Fruit fly (Drosophila melanogaster) whole organism, embryonic: Measurements from ENCODE around the gene ps.
A peak's percentile ranks its signal among the peaks of the same experiment; 100 is the strongest.

Experiments used
- B-H1 ChIP-seq: fragments of 200-800 bp; sonication (Bioruptor generic); IDR thresholded peaks from 3 replicates; pipeline ENCODE4 v1.3.6; 2022; ENCODE audit warnings: missing biosample characterization, missing genetic modification characterization
- CG10654 ChIP-seq: fragments of 200-800 bp; sonication (Bioruptor generic); optimal IDR thresholded peaks from 2 replicates; lab custom pipeline; 2016; ENCODE audit warnings: missing biosample characterization, missing genetic modification characterization
- CG11504 ChIP-seq: fragments of 200-800 bp; sonication (Bioruptor generic); optimal IDR thresholded peaks from 3 replicates; lab custom pipeline; 2019; ENCODE audit warnings: missing biosample characterization, mild to moderate bottlenecking, missing genetic modification characterization, moderate library complexity
- CG13624 ChIP-seq: fragments of 200-800 bp; sonication (Bioruptor generic); optimal IDR thresholded peaks from 2 replicates; lab custom pipeline; 2016; ENCODE audit warnings: missing biosample characterization, missing genetic modification characterization
- CG1602 ChIP-seq: fragments of 200-800 bp; sonication (Bioruptor generic); optimal IDR thresholded peaks from 3 replicates; lab custom pipeline; 2016; ENCODE audit warnings: missing biosample characterization, missing genetic modification characterization
- CG1603 ChIP-seq: fragments of 200-800 bp; sonication (Bioruptor generic); optimal IDR thresholded peaks from 2 replicates; lab custom pipeline; 2019; ENCODE audit warnings: missing biosample characterization, mild to moderate bottlenecking, missing genetic modification characterization, moderate library complexity
- CG17328 ChIP-seq: fragments of 200-800 bp; sonication (Bioruptor generic); IDR thresholded peaks from 2 replicates; pipeline ENCODE4 v1.3.6; 2022; ENCODE audit warnings: missing biosample characterization, missing genetic modification characterization
- CG18476 ChIP-seq: fragments of 200-800 bp; sonication (Bioruptor generic); optimal IDR thresholded peaks from 2 replicates; lab custom pipeline; 2016; ENCODE audit warnings: missing biosample characterization, mild to moderate bottlenecking, missing genetic modification characterization
- CG2129 ChIP-seq: fragments of 200-800 bp; sonication (Bioruptor generic); IDR thresholded peaks from 2 replicates; pipeline ENCODE4 v1.3.6; 2022; ENCODE audit warnings: missing biosample characterization, missing genetic modification characterization; ENCODE audit not compliant: partially characterized antibody
- CG2202 ChIP-seq: fragments of 200-800 bp; sonication (Bioruptor generic); optimal IDR thresholded peaks from 2 replicates; lab custom pipeline; 2018; ENCODE audit warnings: missing biosample characterization, mild to moderate bottlenecking, missing genetic modification characterization
- CG3065 ChIP-seq: fragments of 200-800 bp; sonication (Bioruptor generic); optimal IDR thresholded peaks from 2 replicates; lab custom pipeline; 2016; ENCODE audit warnings: missing biosample characterization, missing genetic modification characterization
- CG31365 ChIP-seq: fragments of 200-800 bp; sonication (Bioruptor generic); optimal IDR thresholded peaks from 2 replicates; lab custom pipeline; 2018; ENCODE audit warnings: missing biosample characterization, mild to moderate bottlenecking, missing genetic modification characterization
- CG4282 ChIP-seq: fragments of 200-800 bp; sonication (Bioruptor generic); optimal IDR thresholded peaks from 2 replicates; lab custom pipeline; 2016; ENCODE audit warnings: missing biosample characterization, missing genetic modification characterization
- CG4328 ChIP-seq: fragments of 200-800 bp; sonication (Bioruptor generic); optimal IDR thresholded peaks from 3 replicates; lab custom pipeline; 2017; ENCODE audit warnings: missing biosample characterization, missing genetic modification reagents, missing genetic modification characterization
- CG4854 ChIP-seq: fragments of 200-800 bp; sonication (Bioruptor generic); optimal IDR thresholded peaks from 2 replicates; lab custom pipeline; 2016; ENCODE audit warnings: missing biosample characterization, missing genetic modification characterization, inconsistent platforms
- CG6254 ChIP-seq: fragments of 200-800 bp; sonication (Bioruptor generic); optimal IDR thresholded peaks from 3 replicates; lab custom pipeline; 2017; ENCODE audit warnings: mild to moderate bottlenecking, missing biosample characterization, missing genetic modification reagents, missing genetic modification characterization
- CG8359 ChIP-seq: fragments of 200-800 bp; sonication (Bioruptor generic); optimal IDR thresholded peaks from 2 replicates; lab custom pipeline; 2017; ENCODE audit warnings: missing biosample characterization, mild to moderate bottlenecking, missing genetic modification characterization, borderline replicate concordance
- CG9727 ChIP-seq: fragments of 200-800 bp; sonication (Bioruptor generic); optimal IDR thresholded peaks from 3 replicates; lab custom pipeline; 2017; ENCODE audit warnings: missing biosample characterization, mild to moderate bottlenecking, missing genetic modification characterization
- CG9797 ChIP-seq: fragments of 200-800 bp; sonication (Bioruptor generic); optimal IDR thresholded peaks from 3 replicates; lab custom pipeline; 2018; ENCODE audit warnings: missing biosample characterization, mild to moderate bottlenecking, missing genetic modification characterization
- Camta ChIP-seq: fragments of 200-800 bp; sonication (Bioruptor generic); optimal IDR thresholded peaks from 2 replicates; lab custom pipeline; 2016; ENCODE audit warnings: missing biosample characterization, missing genetic modification characterization
- Dbx ChIP-seq: fragments of 200-800 bp; sonication (Bioruptor generic); IDR thresholded peaks from 3 replicates; pipeline ENCODE4 v1.3.6; 2022; ENCODE audit warnings: missing biosample characterization, missing genetic modification characterization
- Dip2 ChIP-seq: fragments of 200-800 bp; sonication (Bioruptor generic); IDR thresholded peaks from 2 replicates; pipeline ENCODE4 v1.3.6; 2022; ENCODE audit warnings: missing biosample characterization, missing genetic modification characterization
- Dip3 ChIP-seq: fragments of 200-800 bp; sonication (Bioruptor generic); optimal IDR thresholded peaks from 3 replicates; lab custom pipeline; 2016; ENCODE audit warnings: missing biosample characterization, missing genetic modification characterization
- Drgx ChIP-seq: fragments of 200-800 bp; sonication (Bioruptor generic); IDR thresholded peaks from 2 replicates; pipeline ENCODE4 v1.3.6; 2022; ENCODE audit warnings: missing biosample characterization, missing genetic modification characterization
- Ets65A ChIP-seq: fragments of 200-800 bp; sonication (Bioruptor generic); peaks from one replicate; lab custom pipeline; 2016; ENCODE audit warnings: missing biosample characterization, missing genetic modification characterization
- Gug ChIP-seq: fragments of 200-800 bp; sonication (Bioruptor generic); IDR thresholded peaks from 4 replicates; pipeline ENCODE4 v1.3.6; 2022; ENCODE audit warnings: missing biosample characterization, missing genetic modification characterization
- HLH3B ChIP-seq: fragments of 200-800 bp; sonication (Bioruptor generic); IDR thresholded peaks from 2 replicates; pipeline ENCODE4 v1.3.6; 2022; ENCODE audit warnings: missing biosample characterization, missing genetic modification characterization
- HLHmδ ChIP-seq: fragments of 200-800 bp; sonication (Bioruptor generic); optimal IDR thresholded peaks from 2 replicates; lab custom pipeline; 2018; ENCODE audit warnings: missing biosample characterization, mild to moderate bottlenecking, missing genetic modification characterization, moderate library complexity
- Hr51 ChIP-seq, 2 experiments: fragments of 200-800 bp; sonication (Bioruptor generic); optimal IDR thresholded peaks; 2 replicates in 1 of 2; 3 replicates in 1 of 2; lab custom pipeline; 2016 to 2018; ENCODE audit warnings: missing biosample characterization in 2 of 2, missing genetic modification characterization in 2 of 2, mild to moderate bottlenecking in 1 of 2, moderate library complexity in 1 of 2
- Kr ChIP-seq: fragments of 200-800 bp; sonication (Bioruptor generic); optimal IDR thresholded peaks from 2 replicates; lab custom pipeline; 2017; ENCODE audit warnings: missing biosample characterization, mild to moderate bottlenecking, missing genetic modification characterization
- Oli ChIP-seq: fragments of 200-800 bp; sonication (Bioruptor generic); optimal IDR thresholded peaks from 2 replicates; lab custom pipeline; 2018; ENCODE audit warnings: missing biosample characterization, mild to moderate bottlenecking, missing genetic modification characterization, moderate library complexity
- Ssrp ChIP-seq: fragments of 200-800 bp; sonication (Bioruptor generic); optimal IDR thresholded peaks from 2 replicates; lab custom pipeline; 2018; ENCODE audit warnings: missing biosample characterization, mild to moderate bottlenecking, missing genetic modification characterization, moderate library complexity
- amos ChIP-seq: fragments of 200-800 bp; sonication (Bioruptor generic); IDR thresholded peaks from 2 replicates; pipeline ENCODE4 v1.3.6; 2022; ENCODE audit warnings: missing biosample characterization, missing genetic modification characterization; ENCODE audit not compliant: partially characterized antibody
- ash1 ChIP-seq: fragments of 200-800 bp; sonication (Bioruptor generic); optimal IDR thresholded peaks from 2 replicates; lab custom pipeline; 2018; ENCODE audit warnings: missing biosample characterization, mild to moderate bottlenecking, missing genetic modification characterization
- bowl ChIP-seq: fragments of 200-800 bp; sonication (Bioruptor generic); IDR thresholded peaks from 2 replicates; pipeline ENCODE4 v1.3.6; 2022; ENCODE audit warnings: missing biosample characterization, missing genetic modification characterization
- chm ChIP-seq: fragments of 200-800 bp; sonication (Bioruptor generic); IDR thresholded peaks from 2 replicates; pipeline ENCODE4 v1.3.6; 2022; ENCODE audit warnings: missing biosample characterization, missing genetic modification characterization
- ci ChIP-seq: fragments of 200-800 bp; sonication (Bioruptor generic); IDR thresholded peaks from 3 replicates; pipeline ENCODE4 v1.3.6; 2022; ENCODE audit warnings: missing biosample characterization, missing genetic modification characterization
- crol ChIP-seq: fragments of 200-800 bp; sonication (Bioruptor generic); IDR thresholded peaks from 2 replicates; pipeline ENCODE4 v1.3.6; 2022; ENCODE audit warnings: missing biosample characterization, missing genetic modification characterization
- eve ChIP-seq, 2 experiments: fragments of >200 bp; optimal IDR thresholded peaks; 2 replicates each; lab custom pipeline; 2017; ENCODE audit warnings: missing biosample characterization in 2 of 2, missing genetic modification characterization in 2 of 2
- eyg ChIP-seq: fragments of 200-800 bp; sonication (Bioruptor generic); optimal IDR thresholded peaks from 3 replicates; lab custom pipeline; 2016; ENCODE audit warnings: missing biosample characterization, missing genetic modification characterization
- fd3F ChIP-seq: fragments of 200-800 bp; sonication (Bioruptor generic); optimal IDR thresholded peaks from 2 replicates; lab custom pipeline; 2018; ENCODE audit warnings: missing biosample characterization, mild to moderate bottlenecking, missing genetic modification characterization, moderate library complexity
- gsb ChIP-seq: fragments of 200-800 bp; sonication (Bioruptor generic); IDR thresholded peaks from 2 replicates; pipeline ENCODE4 v1.3.6; 2022; ENCODE audit warnings: missing biosample characterization, missing genetic modification characterization
- h ChIP-seq: fragments of >200 bp; optimal IDR thresholded peaks from 2 replicates; lab custom pipeline; 2017
- kni ChIP-seq: fragments of 200-800 bp; sonication (Bioruptor generic); optimal IDR thresholded peaks from 3 replicates; lab custom pipeline; 2017; ENCODE audit warnings: mild to moderate bottlenecking, missing biosample characterization, missing genetic modification reagents, missing genetic modification characterization
- maf-S ChIP-seq: fragments of 200-800 bp; sonication (Bioruptor generic); optimal IDR thresholded peaks from 2 replicates; lab custom pipeline; 2016; ENCODE audit warnings: missing biosample characterization, missing genetic modification characterization
- nerfin-1 ChIP-seq: fragments of 200-800 bp; sonication (Bioruptor generic); optimal IDR thresholded peaks from 3 replicates; lab custom pipeline; 2019; ENCODE audit warnings: missing biosample characterization, mild to moderate bottlenecking, missing genetic modification characterization, moderate library complexity
- repo ChIP-seq: fragments of 200-800 bp; sonication (Bioruptor generic); optimal IDR thresholded peaks from 2 replicates; lab custom pipeline; 2016; ENCODE audit warnings: missing biosample characterization, missing genetic modification characterization
- tio ChIP-seq: fragments of 200-800 bp; sonication (Bioruptor generic); optimal IDR thresholded peaks from 2 replicates; lab custom pipeline; 2017; ENCODE audit warnings: missing biosample characterization, missing genetic modification characterization, inconsistent platforms
- wor ChIP-seq: fragments of 200-800 bp; sonication (Bioruptor generic); IDR thresholded peaks from 2 replicates; pipeline ENCODE4 v1.3.6; 2022; ENCODE audit warnings: missing biosample characterization, missing genetic modification characterization
- zfh2 ChIP-seq: fragments of 200-800 bp; sonication (Bioruptor generic); optimal IDR thresholded peaks from 2 replicates; lab custom pipeline; 2016; ENCODE audit warnings: missing biosample characterization, missing genetic modification characterization

Gene ps

DNA sequence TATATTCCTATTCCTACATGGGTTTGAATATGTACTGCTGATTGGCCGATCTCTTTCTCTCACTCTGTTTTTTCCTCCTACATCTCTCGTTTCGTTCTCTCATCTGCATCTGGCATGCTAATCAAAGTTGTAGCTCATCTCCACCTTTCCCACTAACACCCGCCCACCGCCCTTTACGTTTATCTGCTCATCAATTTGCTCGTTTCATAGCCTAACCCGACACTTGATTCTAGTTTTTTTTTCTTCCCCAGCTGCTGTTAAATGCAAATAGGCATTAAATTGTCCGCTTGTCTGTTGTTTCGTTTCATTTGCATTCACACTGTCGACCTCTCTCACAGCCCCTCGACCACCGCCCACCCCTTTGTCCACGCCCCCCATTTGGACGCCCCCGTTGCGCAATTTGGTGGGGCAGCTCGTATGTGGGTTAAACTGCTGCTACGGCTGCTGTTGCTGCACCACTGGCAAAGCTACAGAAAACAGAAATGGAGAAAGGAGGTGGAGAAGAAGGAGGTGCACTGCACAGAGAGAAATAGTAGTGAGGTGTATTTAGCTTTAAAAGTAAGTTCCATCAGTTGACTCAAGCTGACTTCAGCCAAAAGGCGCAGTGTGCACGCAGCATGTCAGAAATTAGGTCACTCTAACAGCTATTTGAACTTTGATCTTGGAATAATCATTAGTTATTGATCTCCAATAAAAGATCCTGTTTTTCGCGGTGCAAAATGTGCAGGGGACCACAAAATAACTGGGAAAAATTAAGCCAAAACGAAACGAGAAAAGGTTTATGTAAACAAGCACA lies 2.9 kb downstream of the ps start (continued):
- TF ChIP-seq fd3F (GFP tag; lab: Kevin White, UChicago) = no peak
- TF ChIP-seq h (lab: Kevin White, UChicago) = no peak
- no peak for TF ChIP-seq CG2202 (tag; lab: Kevin White, UChicago)
- TF ChIP-seq Ssrp (tag; lab: Kevin White, UChicago) = peak; percentile 16
- no peak for TF ChIP-seq eve (GFP tag; optimal IDR thresholded peaks at IDR 0.05; lab: Kevin White, UChicago)
- 0 out of 2 replicates have a peak, but pooled peaks have one; percentile 32 for TF ChIP-seq HLH3B (GFP tag; lab: Robert Waterston, UW)
- no peak for TF ChIP-seq Camta (GFP tag; lab: Kevin White, UChicago)
- no peak for TF ChIP-seq wor (GFP tag; lab: Robert Waterston, UW)
- TF ChIP-seq tio (GFP tag; lab: Kevin White, UChicago) = no peak
- peak; percentile 46 for TF ChIP-seq CG1603 (tag; lab: Kevin White, UChicago)
- no peak for TF ChIP-seq repo (GFP tag; lab: Kevin White, UChicago)
- TF ChIP-seq Dip2 (GFP tag; lab: Robert Waterston, UW) = no peak
- TF ChIP-seq chm (GFP tag; lab: Robert Waterston, UW) = no peak
- peak; percentile 31 for TF ChIP-seq Oli (tag; lab: Kevin White, UChicago)
- no peak for TF ChIP-seq CG2129 (GFP tag; lab: Robert Waterston, UW)
- TF ChIP-seq CG10654 (GFP tag; lab: Kevin White, UChicago) = no peak
- 0 out of 3 replicates have a peak, but pooled peaks have one; percentile 5 for TF ChIP-seq Dbx (GFP tag; lab: Robert Waterston, UW)
- TF ChIP-seq zfh2 (GFP tag; lab: Kevin White, UChicago) = no peak
- TF ChIP-seq eyg (GFP tag; lab: Kevin White, UChicago) = no peak
- TF ChIP-seq CG31365 = no peak
- TF ChIP-seq HLHmδ (GFP tag; lab: Kevin White, UChicago) = no peak
- TF ChIP-seq Dip3 (GFP tag; lab: Kevin White, UChicago) = no peak
- no peak for TF ChIP-seq CG6254
- peak; percentile 75 for TF ChIP-seq crol (GFP tag; lab: Robert Waterston, UW)
- no peak for TF ChIP-seq gsb (GFP tag; lab: Robert Waterston, UW)
- TF ChIP-seq CG18476 = no peak
- no peak for TF ChIP-seq amos (GFP tag; lab: Robert Waterston, UW)
- no peak for TF ChIP-seq CG8359 (GFP tag; lab: Kevin White, UChicago)
- no peak for TF ChIP-seq CG4328 (GFP tag; lab: Kevin White, UChicago)
- no peak for TF ChIP-seq nerfin-1
- TF ChIP-seq CG13624 = no peak
- TF ChIP-seq maf-S (GFP tag; lab: Kevin White, UChicago) = no peak
- peak; percentile 43 for TF ChIP-seq CG11504 (tag; lab: Kevin White, UChicago)
- TF ChIP-seq Ets65A (GFP tag; lab: Kevin White, UChicago) = peak; percentile 88
- peak; percentile 66; the same call in 1 of the 3 replicates for TF ChIP-seq ci (GFP tag; lab: Robert Waterston, UW)
- no peak for TF ChIP-seq Gug (GFP tag; lab: Robert Waterston, UW)
- TF ChIP-seq CG4282 (GFP tag; lab: Kevin White, UChicago) = no peak
- TF ChIP-seq CG3065 = no peak
- 0 out of 2 replicates have a peak, but pooled peaks have one; percentile 34 for TF ChIP-seq bowl
- no peak for TF ChIP-seq ash1 (GFP tag; lab: Kevin White, UChicago)
- peak; percentile 59 for TF ChIP-seq Drgx (GFP tag; lab: Robert Waterston, UW)
- no peak for TF ChIP-seq B-H1
- TF ChIP-seq CG17328 (GFP tag; lab: Robert Waterston, UW) = no peak
- TF ChIP-seq Hr51 (GFP tag; optimal IDR thresholded peaks at IDR 0.05; lab: Kevin White, UChicago) = peak in 1 of 2 experiments; percentile 38
- no peak for TF ChIP-seq kni (GFP tag; lab: Kevin White, UChicago)
- TF ChIP-seq CG9797 (GFP tag; lab: Kevin White, UChicago) = no peak
- TF ChIP-seq CG4854 = no peak
- no peak for TF ChIP-seq CG9727 (GFP tag; lab: Kevin White, UChicago)
- no peak for TF ChIP-seq Kr
- TF ChIP-seq CG1602 (GFP tag; lab: Kevin White, UChicago) = no peak
